Worm (Caenorhabditis elegans): ENCODE measurements around the gene E03H12.5.
"Not testable (repeated sequence)": the region's sequence is repeated elsewhere in the genome, so short reads cannot be mapped to it uniquely, and the experiment has no call there.

- TF ChIP-seq ceh-62 (tag; optimal IDR thresholded peaks at IDR 0.05); ama-1 (optimal IDR thresholded peaks at IDR 0.05); nhr-237 (tag; optimal IDR thresholded peaks at IDR 0.05); lin-15B (tag; optimal IDR thresholded peaks at IDR 0.05); F44E2.7 (GFP tag; IDR thresholded peaks at IDR 0.05); aly-2 (tag; optimal IDR thresholded peaks at IDR 0.05); madf-5 (GFP tag; IDR thresholded peaks at IDR 0.05); unc-62 (GFP tag; optimal IDR thresholded peaks at IDR 0.05 in 1 of 2); unc-62 (tag; optimal IDR thresholded peaks at IDR 0.05); ceh-82 (tag; optimal IDR thresholded peaks at IDR 0.05): not testable (repeated sequence)
These were observed 40.0 kb downstream of the E03H12.5 start, which contains the start of gene T28H11.7 for ce11 chrIV:5017075-5017474.
